Fruit fly (Drosophila melanogaster) whole organism, embryonic: Measurements from ENCODE around the gene rempA.

Source experiments
- Aef1 ChIP-seq: fragments of 200-800 bp; sonication (Bioruptor generic); IDR thresholded peaks from 3 replicates; pipeline ENCODE4 v1.3.6; 2022; ENCODE audit warnings: missing biosample characterization, missing genetic modification characterization
- BEAF-32 ChIP-seq: fragments of 200-800 bp; sonication (Bioruptor generic); optimal IDR thresholded peaks from 3 replicates; lab custom pipeline; 2017; ENCODE audit warnings: missing biosample characterization, missing genetic modification characterization, mild to moderate bottlenecking, moderate library complexity, missing genetic modification reagents
- Blimp-1 ChIP-seq: fragments of 200-800 bp; sonication (Bioruptor generic); optimal IDR thresholded peaks from 3 replicates; lab custom pipeline; 2018; ENCODE audit warnings: missing biosample characterization, missing genetic modification characterization, mild to moderate bottlenecking, moderate library complexity, missing genetic modification reagents
- CG10366 ChIP-seq: fragments of 200-800 bp; sonication (Bioruptor generic); IDR thresholded peaks from 2 replicates; pipeline ENCODE4 v1.3.6; 2022; ENCODE audit warnings: missing biosample characterization, missing genetic modification characterization
- CG10654 ChIP-seq: fragments of 200-800 bp; sonication (Bioruptor generic); optimal IDR thresholded peaks from 2 replicates; lab custom pipeline; 2016; ENCODE audit warnings: missing biosample characterization, missing genetic modification characterization
- CG10979 ChIP-seq: fragments of 200-800 bp; sonication (Bioruptor generic); optimal IDR thresholded peaks from 2 replicates; lab custom pipeline; 2018; ENCODE audit warnings: missing biosample characterization, mild to moderate bottlenecking, missing genetic modification characterization, moderate library complexity
- CG11247 ChIP-seq: fragments of 200-800 bp; sonication (Bioruptor generic); IDR thresholded peaks from 2 replicates; pipeline ENCODE4 v1.3.6; 2022; ENCODE audit warnings: missing biosample characterization, missing genetic modification characterization
- CG11456 ChIP-seq: fragments of 200-800 bp; sonication (Bioruptor generic); IDR thresholded peaks from 3 replicates; pipeline ENCODE4 v1.3.6; 2022; ENCODE audit warnings: missing biosample characterization, missing genetic modification characterization
- CG11723 ChIP-seq: fragments of 200-800 bp; sonication (Bioruptor generic); optimal IDR thresholded peaks from 2 replicates; lab custom pipeline; 2017; ENCODE audit warnings: missing biosample characterization, mild to moderate bottlenecking, missing genetic modification characterization
- CG14014 ChIP-seq: fragments of 200-800 bp; sonication (Bioruptor generic); IDR thresholded peaks from 2 replicates; pipeline ENCODE4 v1.3.6; 2022; ENCODE audit warnings: missing biosample characterization, missing genetic modification characterization
- CG14441 ChIP-seq: fragments of 200-800 bp; sonication (Bioruptor generic); IDR thresholded peaks from 2 replicates; pipeline ENCODE4 v1.3.6; 2022; ENCODE audit warnings: missing biosample characterization, missing genetic modification characterization
- CG16863 ChIP-seq: fragments of 200-800 bp; sonication (Bioruptor generic); optimal IDR thresholded peaks from 3 replicates; lab custom pipeline; 2016; ENCODE audit warnings: missing biosample characterization, missing genetic modification characterization
- CG17361 ChIP-seq: fragments of 200-800 bp; sonication (Bioruptor generic); IDR thresholded peaks from 3 replicates; pipeline ENCODE4 v1.3.6; 2022; ENCODE audit warnings: missing biosample characterization, missing genetic modification characterization
- CG18011 ChIP-seq: fragments of 200-800 bp; sonication (Bioruptor generic); optimal IDR thresholded peaks from 2 replicates; lab custom pipeline; 2017; ENCODE audit warnings: missing biosample characterization, missing genetic modification characterization, mild to moderate bottlenecking, moderate library complexity, missing genotype
- CG18476 ChIP-seq: fragments of 200-800 bp; sonication (Bioruptor generic); optimal IDR thresholded peaks from 2 replicates; lab custom pipeline; 2016; ENCODE audit warnings: missing biosample characterization, mild to moderate bottlenecking, missing genetic modification characterization
- CG30431 ChIP-seq: fragments of 200-800 bp; sonication (Bioruptor generic); optimal IDR thresholded peaks from 2 replicates; lab custom pipeline; 2017; ENCODE audit warnings: missing biosample characterization, missing genetic modification characterization
- CG32532 ChIP-seq: fragments of 200-800 bp; sonication (Bioruptor generic); IDR thresholded peaks from 2 replicates; pipeline ENCODE4 v1.3.6; 2022; ENCODE audit warnings: missing biosample characterization, missing genetic modification characterization
- CG3281 ChIP-seq: fragments of 200-800 bp; sonication (Bioruptor generic); optimal IDR thresholded peaks from 3 replicates; lab custom pipeline; 2017; ENCODE audit warnings: missing biosample characterization, mild to moderate bottlenecking, missing genetic modification characterization
- CG3407 ChIP-seq: fragments of 200-800 bp; sonication (Bioruptor generic); optimal IDR thresholded peaks from 2 replicates; lab custom pipeline; 2018; ENCODE audit warnings: missing biosample characterization, mild to moderate bottlenecking, missing genetic modification characterization
- CG3995 ChIP-seq: fragments of 200-800 bp; sonication (Bioruptor generic); optimal IDR thresholded peaks from 3 replicates; lab custom pipeline; 2016; ENCODE audit warnings: missing biosample characterization, missing genetic modification characterization
- CG4282 ChIP-seq: fragments of 200-800 bp; sonication (Bioruptor generic); optimal IDR thresholded peaks from 2 replicates; lab custom pipeline; 2016; ENCODE audit warnings: missing biosample characterization, missing genetic modification characterization
- CG6683 ChIP-seq: fragments of 200-800 bp; sonication (Bioruptor generic); optimal IDR thresholded peaks from 2 replicates; lab custom pipeline; 2017; ENCODE audit warnings: missing biosample characterization, mild to moderate bottlenecking, missing genetic modification characterization, missing genetic modification reagents
- CG7963 ChIP-seq: fragments of 200-800 bp; sonication (Bioruptor generic); IDR thresholded peaks from 3 replicates; pipeline ENCODE4 v1.3.6; 2022; ENCODE audit warnings: missing biosample characterization, missing genetic modification characterization; ENCODE audit not compliant: partially characterized antibody
- CG8388 ChIP-seq: fragments of 200-800 bp; sonication (Bioruptor generic); optimal IDR thresholded peaks from 2 replicates; lab custom pipeline; 2019; ENCODE audit warnings: missing biosample characterization, mild to moderate bottlenecking, missing genetic modification characterization, moderate library complexity
- CG9727 ChIP-seq: fragments of 200-800 bp; sonication (Bioruptor generic); optimal IDR thresholded peaks from 3 replicates; lab custom pipeline; 2017; ENCODE audit warnings: missing biosample characterization, mild to moderate bottlenecking, missing genetic modification characterization
- Camta ChIP-seq: fragments of 200-800 bp; sonication (Bioruptor generic); optimal IDR thresholded peaks from 2 replicates; lab custom pipeline; 2016; ENCODE audit warnings: missing biosample characterization, missing genetic modification characterization
- CrebB ChIP-seq: fragments of 200-800 bp; sonication (Bioruptor generic); optimal IDR thresholded peaks from 3 replicates; lab custom pipeline; 2018; ENCODE audit warnings: missing biosample characterization, mild to moderate bottlenecking, missing genetic modification characterization
- Dek ChIP-seq: fragments of 200-800 bp; sonication (Bioruptor generic); optimal IDR thresholded peaks from 3 replicates; lab custom pipeline; 2019; ENCODE audit warnings: missing biosample characterization, mild to moderate bottlenecking, missing genetic modification characterization, moderate library complexity
- Drgx ChIP-seq: fragments of 200-800 bp; sonication (Bioruptor generic); IDR thresholded peaks from 2 replicates; pipeline ENCODE4 v1.3.6; 2022; ENCODE audit warnings: missing biosample characterization, missing genetic modification characterization
- ERR ChIP-seq: fragments of 200-800 bp; sonication (Bioruptor generic); optimal IDR thresholded peaks from 2 replicates; lab custom pipeline; 2016; ENCODE audit warnings: missing biosample characterization, missing genetic modification characterization
- H2.0 ChIP-seq: fragments of 200-800 bp; sonication (Bioruptor generic); IDR thresholded peaks from 2 replicates; pipeline ENCODE4 v1.3.6; 2022; ENCODE audit warnings: missing biosample characterization, missing genetic modification characterization
- HLH3B ChIP-seq: fragments of 200-800 bp; sonication (Bioruptor generic); IDR thresholded peaks from 2 replicates; pipeline ENCODE4 v1.3.6; 2022; ENCODE audit warnings: missing biosample characterization, missing genetic modification characterization
- Hr39 ChIP-seq: fragments of >200 bp; optimal IDR thresholded peaks from 2 replicates; lab custom pipeline; 2017
- Kr ChIP-seq: fragments of 200-800 bp; sonication (Bioruptor generic); optimal IDR thresholded peaks from 2 replicates; lab custom pipeline; 2017; ENCODE audit warnings: missing biosample characterization, mild to moderate bottlenecking, missing genetic modification characterization
- MBD-R2 ChIP-seq: fragments of 200-800 bp; sonication (Bioruptor generic); IDR thresholded peaks from 2 replicates; pipeline ENCODE4 v1.3.6; 2022; ENCODE audit warnings: missing biosample characterization, missing genetic modification characterization
- Nf-YA ChIP-seq: fragments of 200-800 bp; sonication (Bioruptor generic); IDR thresholded peaks from 2 replicates; pipeline ENCODE4 v1.3.6; 2022; ENCODE audit warnings: missing biosample characterization, missing genetic modification characterization
- Oaz ChIP-seq: fragments of 200-800 bp; sonication (Bioruptor generic); IDR thresholded peaks from 2 replicates; pipeline ENCODE4 v1.3.6; 2022; ENCODE audit warnings: missing biosample characterization, missing genetic modification characterization
- Usf ChIP-seq: fragments of 200-800 bp; sonication (Bioruptor generic); optimal IDR thresholded peaks from 2 replicates; lab custom pipeline; 2017; ENCODE audit warnings: missing genotype, missing biosample characterization, missing genetic modification characterization
- ash1 ChIP-seq: fragments of 200-800 bp; sonication (Bioruptor generic); optimal IDR thresholded peaks from 2 replicates; lab custom pipeline; 2018; ENCODE audit warnings: missing biosample characterization, mild to moderate bottlenecking, missing genetic modification characterization
- chif ChIP-seq, 2 experiments: fragments of 200-800 bp; sonication (Bioruptor generic); optimal IDR thresholded peaks; 3 replicates each; lab custom pipeline; 2016; ENCODE audit warnings: missing biosample characterization in 2 of 2, missing genetic modification characterization in 2 of 2
- emc ChIP-seq: fragments of 200-800 bp; sonication (Bioruptor generic); optimal IDR thresholded peaks from 2 replicates; lab custom pipeline; 2016; ENCODE audit warnings: missing biosample characterization, missing genetic modification characterization
- fru ChIP-seq: fragments of >200 bp; optimal IDR thresholded peaks from 2 replicates; lab custom pipeline; 2017
- hb ChIP-seq: fragments of 200-800 bp; sonication (Bioruptor generic); IDR thresholded peaks from 3 replicates; pipeline ENCODE4 v1.3.6; 2022; ENCODE audit warnings: missing biosample characterization, missing genetic modification characterization; ENCODE audit not compliant: partially characterized antibody
- lbe ChIP-seq: fragments of 200-800 bp; sonication (Bioruptor generic); optimal IDR thresholded peaks from 2 replicates; lab custom pipeline; 2016; ENCODE audit warnings: missing biosample characterization, mild to moderate bottlenecking, missing genetic modification characterization
- oc ChIP-seq: fragments of 200-800 bp; sonication (Bioruptor generic); optimal IDR thresholded peaks from 2 replicates; lab custom pipeline; 2018; ENCODE audit warnings: missing biosample characterization, mild to moderate bottlenecking, missing genetic modification characterization, moderate library complexity
- run ChIP-seq: fragments of 200-800 bp; sonication (Bioruptor generic); optimal IDR thresholded peaks from 3 replicates; lab custom pipeline; 2018; ENCODE audit warnings: missing biosample characterization, mild to moderate bottlenecking, missing genetic modification characterization
- sd ChIP-seq: fragments of 200-800 bp; sonication (Bioruptor generic); optimal IDR thresholded peaks from 3 replicates; lab custom pipeline; 2018; ENCODE audit warnings: missing biosample characterization, mild to moderate bottlenecking, missing genetic modification characterization, moderate library complexity
- sna ChIP-seq: fragments of 200-800 bp; sonication (Bioruptor generic); IDR thresholded peaks from 2 replicates; pipeline ENCODE4 v1.3.6; 2022; ENCODE audit warnings: missing biosample characterization, missing genetic modification characterization; ENCODE audit not compliant: partially characterized antibody
- trem ChIP-seq: fragments of 200-800 bp; optimal IDR thresholded peaks from 3 replicates; lab custom pipeline; 2019; ENCODE audit warnings: missing biosample characterization, mild to moderate bottlenecking, missing genetic modification characterization, moderate library complexity
- wor ChIP-seq: fragments of 200-800 bp; sonication (Bioruptor generic); IDR thresholded peaks from 2 replicates; pipeline ENCODE4 v1.3.6; 2022; ENCODE audit warnings: missing biosample characterization, missing genetic modification characterization
- zfh1 ChIP-seq: fragments of 200-800 bp; sonication (Bioruptor generic); IDR thresholded peaks from 3 replicates; pipeline ENCODE4 v1.3.6; 2022; ENCODE audit warnings: missing biosample characterization, missing genetic modification characterization

The rempA gene

dm6 chr2L:540572-541210 lies 19.4 kb downstream of the rempA start (continued):
- TF ChIP-seq hb (GFP tag; lab: Robert Waterston, UW) (no peak), Drgx (GFP tag; lab: Robert Waterston, UW) (no peak), CG11723 (GFP tag; lab: Kevin White, UChicago) (no peak), Nf-YA (GFP tag; lab: Robert Waterston, UW) (no peak), emc (GFP tag; lab: Kevin White, UChicago) (no peak), Camta (GFP tag; lab: Kevin White, UChicago) (no peak), CG14014 (GFP tag; lab: Robert Waterston, UW) (no peak), CG17361 (peak; percentile 47; the same call in 2 of the 3 replicates), CG3281 (no peak), Kr (GFP tag; lab: Kevin White, UChicago) (no peak), CG10654 (GFP tag; lab: Kevin White, UChicago) (no peak), chif (GFP tag; optimal IDR thresholded peaks at IDR 0.05; lab: Kevin White, UChicago) (peak in 1 of 2 experiments; percentile 11), CG16863 (GFP tag; lab: Kevin White, UChicago) (no peak), CG14441 (GFP tag; lab: Robert Waterston, UW) (no peak), oc (tag; lab: Kevin White, UChicago) (peak; percentile 36), sd (peak; percentile 92), wor (no peak), sna (GFP tag; lab: Robert Waterston, UW) (peak; percentile 54; the same call in 1 of the 2 replicates), CG18011 (GFP tag; lab: Kevin White, UChicago) (no peak), CG10979 (tag; lab: Kevin White, UChicago) (no peak), CG3407 (GFP tag; lab: Kevin White, UChicago) (no peak), CG11247 (no peak), CG18476 (GFP tag; lab: Kevin White, UChicago) (no peak), H2.0 (no peak), Oaz (GFP tag; lab: Robert Waterston, UW) (no peak), CrebB (peak; percentile 42), CG4282 (GFP tag; lab: Kevin White, UChicago) (no peak), Blimp-1 (GFP tag; lab: Kevin White, UChicago) (no peak), Hr39 (lab: Kevin White, UChicago) (no peak), CG8388 (no peak), CG6683 (GFP tag; lab: Kevin White, UChicago) (no peak), CG9727 (GFP tag; lab: Kevin White, UChicago) (peak; percentile 13), fru (no peak), ash1 (GFP tag; lab: Kevin White, UChicago) (no peak), trem (tag; lab: Kevin White, UChicago) (peak; percentile 58), MBD-R2 (GFP tag; lab: Robert Waterston, UW) (no peak; the same call in 1 of the 2 replicates), lbe (GFP tag; lab: Kevin White, UChicago) (no peak), CG3995 (GFP tag; lab: Kevin White, UChicago) (no peak), CG10366 (GFP tag; lab: Robert Waterston, UW) (no peak), CG30431 (no peak), run (tag; lab: Kevin White, UChicago) (peak; percentile 45), Dek (tag; lab: Kevin White, UChicago) (peak; percentile 19), zfh1 (GFP tag; lab: Robert Waterston, UW) (no peak), CG11456 (GFP tag; lab: Robert Waterston, UW) (peak; percentile 19; the same call in 1 of the 3 replicates), CG32532 (GFP tag; lab: Robert Waterston, UW) (no peak), Aef1 (no peak), ERR (GFP tag; lab: Kevin White, UChicago) (no peak), CG7963 (no peak), BEAF-32 (GFP tag; lab: Kevin White, UChicago) (peak; percentile 39), HLH3B (GFP tag; lab: Robert Waterston, UW) (no peak), Usf (no peak)
